Worm (Caenorhabditis elegans) whole organism, L4 larva: Measurements from ENCODE around the gene C11E4.6.
A peak's percentile ranks its signal among the peaks of the same experiment; 100 is the strongest.

ENCODE experiments used
- F26F4.8 ChIP-seq: fragments of 200-800 bp; sonication (Bioruptor generic); conservative IDR thresholded peaks from 2 replicates; pipeline ENCODE4 v1.3.6; 2022; ENCODE audit warnings: missing genetic modification characterization, missing compliant biosample characterization
- F37D6.2 ChIP-seq: sonication (generic microtip); optimal IDR thresholded peaks from 2 replicates; lab custom pipeline; 2016; ENCODE audit warnings: mild to moderate bottlenecking, missing genetic modification characterization, missing compliant biosample characterization
- F44E2.7 ChIP-seq: fragments of 200-800 bp; sonication (Bioruptor generic); IDR thresholded peaks from 2 replicates; pipeline ENCODE4 v2.1.2; 2022; ENCODE audit warnings: missing genetic modification characterization, missing compliant biosample characterization
- F49E8.2 ChIP-seq: sonication (generic microtip); optimal IDR thresholded peaks from 2 replicates; lab custom pipeline; 2016; ENCODE audit warnings: missing compliant biosample characterization, mild to moderate bottlenecking, missing genetic modification characterization, borderline replicate concordance
- T26A8.4 ChIP-seq: fragments of 200-800 bp; sonication (Bioruptor generic); IDR thresholded peaks from 2 replicates; pipeline ENCODE4 v1.3.6; 2022; ENCODE audit warnings: missing genetic modification characterization, missing compliant biosample characterization
- Y48G9A.11 ChIP-seq: fragments of 200-800 bp; sonication (Bioruptor generic); IDR thresholded peaks from 2 replicates; pipeline ENCODE4 v1.3.6; 2022; ENCODE audit warnings: missing genetic modification reagents, missing genetic modification characterization, missing compliant biosample characterization
- Y5F2A.4 ChIP-seq: fragments of 200-800 bp; sonication (Bioruptor generic); optimal IDR thresholded peaks from 2 replicates; lab custom pipeline; 2018; ENCODE audit warnings: mild to moderate bottlenecking, missing genetic modification characterization, missing compliant biosample characterization
- ZK337.2 ChIP-seq: fragments of 200-800 bp; sonication (Bioruptor generic); IDR thresholded peaks from 2 replicates; pipeline ENCODE4 v1.3.6; 2022; ENCODE audit warnings: missing genetic modification reagents, missing genetic modification characterization, missing compliant biosample characterization
- aha-1 ChIP-seq: fragments of 150-350 bp; peaks from one replicate; lab custom pipeline; 2014; ENCODE audit warnings: missing biosample characterization, missing genetic modification characterization
- ama-1 ChIP-seq: fragments of 150-350 bp; optimal IDR thresholded peaks from 2 replicates; lab custom pipeline; 2014; ENCODE audit warnings: inconsistent platforms, mixed read lengths
- ceh-28 ChIP-seq: fragments of 150-350 bp; optimal IDR thresholded peaks from 2 replicates; lab custom pipeline; 2014; ENCODE audit warnings: missing biosample characterization, missing genetic modification reagents, missing genetic modification characterization
- daf-12 ChIP-seq: fragments of 150-350 bp; optimal IDR thresholded peaks from 2 replicates; lab custom pipeline; 2014; ENCODE audit warnings: missing biosample characterization, missing genetic modification reagents, missing genetic modification characterization
- daf-19 ChIP-seq: fragments of 200-800 bp; sonication (Bioruptor generic); conservative IDR thresholded peaks from 2 replicates; pipeline ENCODE4 v1.3.6; 2022; ENCODE audit warnings: missing genetic modification characterization, missing compliant biosample characterization
- dmd-6 ChIP-seq: fragments of 200-800 bp; sonication (Bioruptor generic); IDR thresholded peaks from 2 replicates; pipeline ENCODE4 v1.3.6; 2022; ENCODE audit warnings: missing genetic modification reagents, missing genetic modification characterization, missing compliant biosample characterization
- dmd-8 ChIP-seq: fragments of 200-800 bp; sonication (Bioruptor generic); IDR thresholded peaks from 2 replicates; pipeline ENCODE4 v1.3.6; 2022; ENCODE audit warnings: missing genetic modification characterization, missing compliant biosample characterization
- dpl-1 ChIP-seq: fragments of 150-350 bp; optimal IDR thresholded peaks from 2 replicates; lab custom pipeline; 2014; ENCODE audit warnings: missing biosample characterization, missing genetic modification reagents, missing genetic modification characterization
- dve-1 ChIP-seq: sonication (generic microtip); optimal IDR thresholded peaks from 2 replicates; lab custom pipeline; 2017; ENCODE audit warnings: antibody characterized with exemption, mild to moderate bottlenecking, missing genetic modification characterization, missing compliant biosample characterization; ENCODE audit not compliant: insufficient read depth
- lim-7 ChIP-seq: fragments of 200-800 bp; sonication (Bioruptor generic); IDR thresholded peaks from 2 replicates; pipeline ENCODE4 v1.3.6; 2022; ENCODE audit warnings: missing genetic modification characterization, missing compliant biosample characterization
- mdl-1 ChIP-seq, 2 experiments: fragments of 150-350 bp in 1 of 2; sonication (generic microtip) in 1 of 2; optimal IDR thresholded peaks; 2 replicates each; lab custom pipeline; 2014 to 2017; ENCODE audit warnings: missing biosample characterization in 2 of 2, missing genetic modification characterization in 2 of 2
- mes-2 ChIP-seq: sonication (generic microtip); optimal IDR thresholded peaks from 2 replicates; lab custom pipeline; 2016; ENCODE audit warnings: missing genotype, mild to moderate bottlenecking, missing genetic modification characterization, missing compliant biosample characterization; ENCODE audit not compliant: poor library complexity, severe bottlenecking
- mxl-3 ChIP-seq: fragments of 200-800 bp; sonication (Bioruptor generic); optimal IDR thresholded peaks from 2 replicates; lab custom pipeline; 2018; ENCODE audit warnings: mild to moderate bottlenecking, missing genetic modification characterization, missing compliant biosample characterization
- nhr-11 ChIP-seq: fragments of 150-350 bp; optimal IDR thresholded peaks from 2 replicates; lab custom pipeline; 2014; ENCODE audit warnings: missing biosample characterization, missing genetic modification characterization
- nhr-25 ChIP-seq: sonication (generic microtip); optimal IDR thresholded peaks from 2 replicates; lab custom pipeline; 2017; ENCODE audit warnings: missing genetic modification characterization, mild to moderate bottlenecking, missing compliant biosample characterization, antibody characterized with exemption, moderate library complexity, borderline replicate concordance; ENCODE audit not compliant: insufficient read depth
- nhr-28 ChIP-seq: fragments of 150-350 bp; optimal IDR thresholded peaks from 2 replicates; lab custom pipeline; 2014; ENCODE audit warnings: missing biosample characterization, missing genetic modification characterization
- php-3 ChIP-seq: fragments of 200-800 bp; sonication (Bioruptor generic); IDR thresholded peaks from 2 replicates; pipeline ENCODE4 v1.3.6; 2022; ENCODE audit warnings: missing genetic modification reagents, missing genetic modification characterization, missing compliant biosample characterization
- sdz-12 ChIP-seq: fragments of 200-800 bp; sonication (Bioruptor generic); optimal IDR thresholded peaks from 2 replicates; lab custom pipeline; 2018; ENCODE audit warnings: mild to moderate bottlenecking, missing genetic modification characterization, missing compliant biosample characterization
- skn-1 ChIP-seq: fragments of 150-350 bp; optimal IDR thresholded peaks from 2 replicates; lab custom pipeline; 2014; ENCODE audit warnings: missing biosample characterization, missing genetic modification characterization
- snpc-4 ChIP-seq: fragments of 150-350 bp; optimal IDR thresholded peaks from 2 replicates; lab custom pipeline; 2014; ENCODE audit warnings: missing biosample characterization, missing genetic modification characterization
- tag-97 ChIP-seq: fragments of 200-800 bp; sonication (Bioruptor generic); IDR thresholded peaks from 2 replicates; pipeline ENCODE4 v1.3.6; 2022; ENCODE audit warnings: missing genetic modification characterization, missing compliant biosample characterization
- unc-130 ChIP-seq: sonication (generic microtip); optimal IDR thresholded peaks from 2 replicates; lab custom pipeline; 2016; ENCODE audit warnings: missing genetic modification reagents, missing genetic modification characterization, missing compliant biosample characterization
- unc-62 ChIP-seq, 3 experiments: fragments of 150-350 bp in 1 of 3; sonication (generic microtip); optimal IDR thresholded peaks in 2 of 3; peaks in 1 of 3; 1 replicate in 1 of 3; 2 replicates in 2 of 3; lab custom pipeline; 2014 to 2017; ENCODE audit warnings: missing biosample characterization in 3 of 3, missing genetic modification characterization in 3 of 3, missing genetic modification reagents in 3 of 3, missing genotype in 1 of 3
- ztf-11 ChIP-seq: fragments of 150-350 bp; optimal IDR thresholded peaks from 2 replicates; lab custom pipeline; 2014; ENCODE audit warnings: missing biosample characterization, missing genetic modification characterization

C11E4.6 gene

ce11 chrX:9576928-9577327 lies 33.4 kb upstream of the C11E4.6 start, which contains the start of gene glb-17:
glb-17 (minus strand) TSS chrX:9577028.
- TF ChIP-seq ceh-28 (no peak), unc-62 (GFP tag; optimal IDR thresholded peaks at IDR 0.05 in 1 of 2; lab: Kevin White, UChicago) (peak in 1 of 2 experiments; percentile 43), unc-62 (tag; optimal IDR thresholded peaks at IDR 0.05; lab: Kevin White, UChicago) (no peak), tag-97 (GFP tag; lab: Robert Waterston, UW) (no peak)
- TF ChIP-seq, all 104 proteins: peak for 1

ce11 chrX:9584333-9584732 lies 26.0 kb upstream of the C11E4.6 start, which contains the start of gene gpx-5:
gpx-5 (plus strand) TSS chrX:9584668.
- TF ChIP-seq skn-1 (tag; lab: Kevin White, UChicago) (no peak), mxl-3 (GFP tag; lab: Kevin White, UChicago) (peak; percentile 14), ZK337.2 (GFP tag; lab: Robert Waterston, UW) (no peak), dve-1 (tag; lab: Kevin White, UChicago) (peak; percentile 1), nhr-28 (tag; lab: Kevin White, UChicago) (peak; percentile 35), Y48G9A.11 (no peak), unc-62 (GFP tag; optimal IDR thresholded peaks at IDR 0.05 in 1 of 2; lab: Kevin White, UChicago) (peak in 1 of 2 experiments; percentile 87), unc-62 (tag; optimal IDR thresholded peaks at IDR 0.05; lab: Kevin White, UChicago) (no peak), F26F4.8 (GFP tag; lab: Robert Waterston, UW) (no peak), sdz-12 (GFP tag; lab: Kevin White, UChicago) (no peak), mdl-1 (tag; optimal IDR thresholded peaks at IDR 0.05; lab: Kevin White, UChicago) (peak in 1 of 2 experiments; percentile 30), F37D6.2 (tag; lab: Kevin White, UChicago) (no peak), dpl-1 (GFP tag; lab: Kevin White, UChicago) (no peak), nhr-25 (tag; lab: Kevin White, UChicago) (no peak), tag-97 (GFP tag; lab: Robert Waterston, UW) (no peak), aha-1 (tag; lab: Kevin White, UChicago) (peak; percentile 12), nhr-11 (no peak)

- TF ChIP-seq Y5F2A.4 (GFP tag; lab: Kevin White, UChicago) (no peak), dve-1 (tag; lab: Kevin White, UChicago) (no peak), unc-62 (GFP tag; optimal IDR thresholded peaks at IDR 0.05 in 1 of 2; lab: Kevin White, UChicago) (peak in 1 of 2 experiments; percentile 96), unc-62 (tag; optimal IDR thresholded peaks at IDR 0.05; lab: Kevin White, UChicago) (no peak)
These were observed 24.7 kb upstream of the C11E4.6 start for ce11 chrX:9585584-9586166.

- TF ChIP-seq php-3 (no peak), aha-1 (tag; lab: Kevin White, UChicago) (peak; percentile 15), F44E2.7 (no peak), mes-2 (tag; lab: Kevin White, UChicago) (no peak), lim-7 (no peak), T26A8.4 (no peak), nhr-28 (tag; lab: Kevin White, UChicago) (no peak)
These were observed 22.7 kb upstream of the C11E4.6 start, which contains the start of gene gpx-3 for ce11 chrX:9587642-9588041. gpx-3 (plus strand) TSS chrX:9587942.

ce11 chrX:9589123-9589522 lies 21.2 kb upstream of the C11E4.6 start, which contains the start of gene del-8:
del-8 (plus strand) TSS chrX:9589423.
- no peak for TF ChIP-seq ZK337.2 (GFP tag; lab: Robert Waterston, UW)
- TF ChIP-seq dmd-8, result no peak
- no peak for TF ChIP-seq F49E8.2
- TF ChIP-seq ama-1 (lab: Kevin White, UChicago), result no peak

ce11 chrX:9597299-9597698 lies 13.1 kb upstream of the C11E4.6 start:
- no peak for TF ChIP-seq ztf-11 (tag; lab: Kevin White, UChicago)
- no peak for TF ChIP-seq dve-1 (tag; lab: Kevin White, UChicago)
- TF ChIP-seq dmd-6, result no peak
- no peak for TF ChIP-seq daf-19 (GFP tag; lab: Robert Waterston, UW)
- no peak for TF ChIP-seq snpc-4 (tag; lab: Kevin White, UChicago)
- no peak for TF ChIP-seq unc-130 (GFP tag; lab: Kevin White, UChicago)
- no peak for TF ChIP-seq daf-12
